Worm (Caenorhabditis elegans): ENCODE measurements around the gene dod-22.
A peak's percentile ranks its signal among the peaks of the same experiment; 100 is the strongest.

DNA sequence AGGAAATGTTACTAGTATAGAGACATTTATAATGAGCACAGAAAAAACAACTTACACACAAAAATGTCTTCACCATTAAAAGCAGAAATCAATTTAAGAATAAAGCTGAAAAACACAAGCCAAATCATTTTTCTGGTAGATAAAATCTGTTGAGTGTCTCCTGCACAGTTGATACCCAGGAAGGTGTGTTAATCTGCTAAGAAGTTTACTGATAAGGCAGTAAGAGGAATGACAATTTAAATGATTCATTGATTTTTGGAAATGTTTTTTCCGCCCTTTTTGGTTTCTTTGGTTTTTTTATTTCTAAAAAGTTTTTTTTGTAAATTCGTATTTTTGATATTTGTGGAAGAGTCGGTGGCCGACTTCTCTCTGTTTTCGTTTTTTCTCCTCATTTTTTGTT lies 20.8 kb downstream of the dod-22 start, which contains the start of gene K10D11.3:
- TF ChIP-seq lin-13 (GFP tag; optimal IDR thresholded peaks at IDR 0.05) (no peak), ztf-11 (tag; optimal IDR thresholded peaks at IDR 0.05) (no peak), lin-39 (tag; optimal IDR thresholded peaks at IDR 0.05) (no peak), unc-62 (GFP tag; optimal IDR thresholded peaks at IDR 0.05) (no peak), ZK546.5 (tag; optimal IDR thresholded peaks at IDR 0.05) (no peak), mab-5 (tag; optimal IDR thresholded peaks at IDR 0.05) (no peak), fos-1 (tag; optimal IDR thresholded peaks at IDR 0.05) (peak; percentile 64)
